Worm (Caenorhabditis elegans) whole organism, mixed stage, embryonic: Measurements from ENCODE around the gene fbxb-111.

ENCODE experiments used
- M03D4.4 ChIP-seq: sonication (generic microtip); optimal IDR thresholded peaks from 2 replicates; lab custom pipeline; 2017; ENCODE audit warnings: mild to moderate bottlenecking, missing genetic modification characterization, missing compliant biosample characterization
- ceh-43 ChIP-seq: fragments of 200-800 bp; sonication (Bioruptor generic); optimal IDR thresholded peaks from 2 replicates; lab custom pipeline; 2018; ENCODE audit warnings: mild to moderate bottlenecking, missing genetic modification characterization, moderate library complexity, missing compliant biosample characterization
- ces-1 ChIP-seq: fragments of 150-350 bp; optimal IDR thresholded peaks from 2 replicates; lab custom pipeline; 2014; ENCODE audit warnings: missing biosample characterization, missing genetic modification reagents, missing genetic modification characterization
- elt-3 ChIP-seq: fragments of 150-350 bp; optimal IDR thresholded peaks from 2 replicates; lab custom pipeline; 2014; ENCODE audit warnings: missing biosample characterization, missing genetic modification characterization
- hlh-1 ChIP-seq: fragments of 150-350 bp; optimal IDR thresholded peaks from 2 replicates; lab custom pipeline; 2014; ENCODE audit warnings: missing biosample characterization, missing genetic modification reagents, missing genetic modification characterization
- nhr-12 ChIP-seq: fragments of 150-350 bp; optimal IDR thresholded peaks from 2 replicates; lab custom pipeline; 2014; ENCODE audit warnings: missing biosample characterization, missing genetic modification characterization
- nhr-28 ChIP-seq: fragments of 150-350 bp; optimal IDR thresholded peaks from 2 replicates; lab custom pipeline; 2014; ENCODE audit warnings: missing biosample characterization, missing genetic modification characterization
- pha-4 ChIP-seq: fragments of 150-350 bp; optimal IDR thresholded peaks from 2 replicates; lab custom pipeline; 2018; ENCODE audit warnings: missing biosample characterization, missing genetic modification reagents, missing genetic modification characterization
- sem-2 ChIP-seq: fragments of 200-800 bp; sonication (Bioruptor generic); optimal IDR thresholded peaks from 2 replicates; lab custom pipeline; 2018; ENCODE audit warnings: mild to moderate bottlenecking, missing genetic modification characterization, missing compliant biosample characterization
- tbx-8 ChIP-seq: fragments of 200-800 bp; sonication (Bioruptor generic); optimal IDR thresholded peaks from 2 replicates; lab custom pipeline; 2018; ENCODE audit warnings: mild to moderate bottlenecking, missing genetic modification characterization, moderate library complexity, missing compliant biosample characterization
- unc-120 ChIP-seq: sonication (generic microtip); optimal IDR thresholded peaks from 2 replicates; lab custom pipeline; 2017; ENCODE audit warnings: missing genetic modification characterization, missing compliant biosample characterization; ENCODE audit not compliant: poor library complexity, severe bottlenecking
- unc-62 ChIP-seq: fragments of 150-350 bp; optimal IDR thresholded peaks from 2 replicates; lab custom pipeline; 2014; ENCODE audit warnings: missing biosample characterization, missing genetic modification reagents, missing genetic modification characterization
- zip-8 ChIP-seq: fragments of 150-350 bp; optimal IDR thresholded peaks from 2 replicates; lab custom pipeline; 2014; ENCODE audit warnings: missing biosample characterization, missing genetic modification characterization

The fbxb-111 gene

ce11 chrII:2730647-2731046, 44.2 kb downstream of the fbxb-111 start:
- TF ChIP-seq nhr-28 (no peak), unc-62 (GFP tag; lab: Kevin White, UChicago) (no peak), ces-1 (GFP tag; lab: Kevin White, UChicago) (peak; percentile 28)

DNA sequence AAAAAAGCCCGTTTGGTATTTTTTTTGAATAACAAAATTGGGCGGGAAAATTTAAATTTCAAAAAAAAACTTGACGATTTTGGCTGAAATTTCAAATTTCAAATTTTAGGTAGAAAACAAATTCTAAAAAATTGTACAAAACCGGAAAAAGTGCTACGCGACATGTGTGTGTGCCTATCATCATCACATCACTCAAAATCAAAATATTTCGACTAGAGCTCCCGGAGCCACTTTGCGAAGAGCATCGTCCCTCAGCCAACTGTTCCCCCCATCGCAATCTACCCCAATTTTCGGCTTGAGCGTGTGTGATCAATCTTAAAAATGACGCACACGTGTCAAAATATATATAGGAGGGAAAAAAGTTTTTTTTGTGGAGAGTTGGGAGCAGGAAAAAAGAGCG, 48.0 kb downstream of the fbxb-111 start:
- TF ChIP-seq M03D4.4 (tag; lab: Kevin White, UChicago): no peak
- TF ChIP-seq unc-120 (tag; lab: Kevin White, UChicago): peak; percentile 54
- peak; percentile 63 for TF ChIP-seq unc-62 (GFP tag; lab: Kevin White, UChicago)
- peak; percentile 37 for TF ChIP-seq hlh-1 (tag; lab: Kevin White, UChicago)

DNA sequence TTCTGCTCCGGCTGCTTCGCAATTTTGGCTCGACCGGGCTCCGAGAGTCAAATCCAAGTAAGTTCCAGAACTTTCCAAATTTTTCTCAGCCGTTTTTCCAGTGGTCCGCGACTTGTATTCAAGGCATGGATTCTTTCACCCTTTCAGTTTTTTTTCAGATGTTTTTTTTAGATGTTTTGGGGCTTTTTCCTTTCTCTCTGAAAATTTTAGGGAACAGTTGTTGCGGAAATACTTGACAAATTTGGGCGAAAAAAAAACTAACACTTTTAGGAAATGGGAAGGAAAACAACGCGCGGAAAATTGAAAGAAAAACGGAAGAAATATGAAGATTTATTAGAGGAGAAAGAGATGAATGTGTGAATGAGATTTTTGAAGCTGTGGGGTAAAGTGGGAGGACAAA, 49.2 kb downstream of the fbxb-111 start, which contains the start of the genes T05A8.11 and nep-2:
T05A8.11 (minus strand) TSS at position 101 of the 400 bp plus-strand sequence.
nep-2 (minus strand) TSS at position 192 of the 400 bp plus-strand sequence.
- TF ChIP-seq nhr-12 (tag; lab: Kevin White, UChicago) (no peak), unc-120 (tag; lab: Kevin White, UChicago) (no peak), ceh-43 (GFP tag; lab: Kevin White, UChicago) (no peak), tbx-8 (GFP tag; lab: Kevin White, UChicago) (no peak), elt-3 (no peak), pha-4 (tag; lab: Kevin White, UChicago) (no peak), sem-2 (no peak), zip-8 (no peak)
- TF ChIP-seq, all 35 proteins: peak for 0
